Fruit fly (Drosophila melanogaster): ENCODE results near the gene CG5498.

CG5498 gene

dm6 chr3L:20353149-20353548, 30.8 kb downstream of the CG5498 start, which contains the start of gene CG5618:
TSS of gene CG5618 (plus strand) at chr3L:20353449.
- TF ChIP-seq Mio (GFP tag; optimal IDR thresholded peaks at IDR 0.05): no peak
- no peak for TF ChIP-seq Abd-B (GFP tag; optimal IDR thresholded peaks at IDR 0.05)
- TF ChIP-seq N (GFP tag; optimal IDR thresholded peaks at IDR 0.05): no peak
- no peak for TF ChIP-seq ey (GFP tag; optimal IDR thresholded peaks at IDR 0.05)
- TF ChIP-seq Hnf4 (GFP tag; optimal IDR thresholded peaks at IDR 0.05): no peak
- no peak for TF ChIP-seq Vsx2 (GFP tag; optimal IDR thresholded peaks at IDR 0.05; ENCODE audit: partially characterized antibody)
- TF ChIP-seq h (GFP tag; optimal IDR thresholded peaks at IDR 0.05): no peak
- TF ChIP-seq Dfd (GFP tag; optimal IDR thresholded peaks at IDR 0.05): no peak
- no peak for TF ChIP-seq GATAd (GFP tag; optimal IDR thresholded peaks at IDR 0.05)
- TF ChIP-seq usp (GFP tag; optimal IDR thresholded peaks at IDR 0.05): no peak

- TF ChIP-seq psq (GFP tag; optimal IDR thresholded peaks at IDR 0.05) (no peak), Rel (GFP tag; optimal IDR thresholded peaks at IDR 0.05) (no peak), Rel (tag; optimal IDR thresholded peaks at IDR 0.05) (peak; percentile 100), woc (GFP tag; optimal IDR thresholded peaks at IDR 0.05) (no peak), N (GFP tag; optimal IDR thresholded peaks at IDR 0.05) (no peak), fru (GFP tag; optimal IDR thresholded peaks at IDR 0.05) (no peak), h (GFP tag; optimal IDR thresholded peaks at IDR 0.05) (peak; percentile 3), tai (GFP tag; optimal IDR thresholded peaks at IDR 0.05) (no peak), brk (GFP tag; optimal IDR thresholded peaks at IDR 0.05) (no peak), Dif (GFP tag; optimal IDR thresholded peaks at IDR 0.05; ENCODE audit: partially characterized antibody) (peak; percentile 88), Myc (optimal IDR thresholded peaks at IDR 0.05) (no peak), ey (GFP tag; optimal IDR thresholded peaks at IDR 0.05) (no peak), rgr (GFP tag; optimal IDR thresholded peaks at IDR 0.05) (no peak), GATAd (GFP tag; optimal IDR thresholded peaks at IDR 0.05) (no peak), Vsx2 (GFP tag; optimal IDR thresholded peaks at IDR 0.05; ENCODE audit: partially characterized antibody) (peak; percentile 65), usp (GFP tag; optimal IDR thresholded peaks at IDR 0.05) (no peak), CrebA (GFP tag; optimal IDR thresholded peaks at IDR 0.05; ENCODE audit: borderline replicate concordance) (no peak), dmrt93B (GFP tag; optimal IDR thresholded peaks at IDR 0.05) (no peak), dsf (GFP tag; optimal IDR thresholded peaks at IDR 0.05; ENCODE audit: borderline replicate concordance) (no peak), HLH106 (tag; optimal IDR thresholded peaks at IDR 0.05) (no peak), foxo (GFP tag; optimal IDR thresholded peaks at IDR 0.05) (no peak), OdsH (GFP tag; optimal IDR thresholded peaks at IDR 0.05) (no peak), Sp1 (GFP tag; optimal IDR thresholded peaks at IDR 0.05) (no peak), CG9705 (GFP tag; optimal IDR thresholded peaks at IDR 0.05) (no peak), Hr78 (GFP tag; optimal IDR thresholded peaks at IDR 0.05) (no peak), dl (GFP tag; optimal IDR thresholded peaks at IDR 0.05; ENCODE audit: insufficient read depth in 1 of 2, partially characterized antibody in 2 of 2) (peak; percentile 55 to 88), CG32264 (GFP tag; optimal IDR thresholded peaks at IDR 0.05) (no peak), sage (GFP tag; optimal IDR thresholded peaks at IDR 0.05) (peak; percentile 6), Mio (GFP tag; optimal IDR thresholded peaks at IDR 0.05) (no peak), Dfd (GFP tag; optimal IDR thresholded peaks at IDR 0.05) (no peak), Jra (GFP tag; optimal IDR thresholded peaks at IDR 0.05) (peak; percentile 48)
These were observed 34.5 kb downstream of the CG5498 start for dm6 chr3L:20349333-20349924.

- TF ChIP-seq Rel (GFP tag; optimal IDR thresholded peaks at IDR 0.05) (no peak), Rel (tag; optimal IDR thresholded peaks at IDR 0.05) (peak; percentile 56), OdsH (GFP tag; optimal IDR thresholded peaks at IDR 0.05) (peak; percentile 31), Sp1 (GFP tag; optimal IDR thresholded peaks at IDR 0.05) (no peak)
These were observed 35.3 kb downstream of the CG5498 start for dm6 chr3L:20348581-20349093.

Measured in whole organism, wandering third instar larva.